Worm (Caenorhabditis elegans) whole organism, midembryonic: ENCODE measurements around the gene exos-9.

Experiments
- T22C8.4 ChIP-seq: fragments of 200-800 bp; sonication (Bioruptor generic); IDR thresholded peaks from 2 replicates; pipeline ENCODE4 v1.3.6; 2022; ENCODE audit warnings: missing genetic modification characterization, missing compliant biosample characterization
- cog-1 ChIP-seq: sonication (generic microtip); optimal IDR thresholded peaks from 2 replicates; lab custom pipeline; 2016; ENCODE audit warnings: missing genetic modification characterization, missing compliant biosample characterization
- flt-1 ChIP-seq: fragments of 200-800 bp; sonication (Bioruptor generic); IDR thresholded peaks from 2 replicates; pipeline ENCODE4 v1.3.6; 2022; ENCODE audit warnings: missing genetic modification characterization, missing compliant biosample characterization
- klf-2 ChIP-seq: fragments of 200-800 bp; sonication (Bioruptor generic); conservative IDR thresholded peaks from 2 replicates; pipeline ENCODE4 v1.3.6; 2022; ENCODE audit warnings: missing genetic modification reagents, missing genetic modification characterization, missing compliant biosample characterization
- med-1 ChIP-seq: sonication (generic microtip); optimal IDR thresholded peaks from 2 replicates; lab custom pipeline; 2017; ENCODE audit warnings: missing genetic modification characterization, mild to moderate bottlenecking, missing compliant biosample characterization, antibody characterized with exemption, missing genetic modification reagents; ENCODE audit not compliant: insufficient read depth
- ref-1 ChIP-seq: fragments of 200-800 bp; sonication (Bioruptor generic); conservative IDR thresholded peaks from 2 replicates; pipeline ENCODE4 v1.3.6; 2022; ENCODE audit warnings: missing genetic modification reagents, missing genetic modification characterization, missing compliant biosample characterization
- tab-1 ChIP-seq: fragments of 200-800 bp; sonication (Bioruptor generic); IDR thresholded peaks from 2 replicates; pipeline ENCODE4 v1.3.6; 2022; ENCODE audit warnings: missing genetic modification characterization, missing compliant biosample characterization
- ztf-23 ChIP-seq: fragments of 200-800 bp; sonication (Bioruptor generic); IDR thresholded peaks from 2 replicates; pipeline ENCODE4 v1.3.6; 2022; ENCODE audit warnings: missing genetic modification reagents, missing genetic modification characterization, missing compliant biosample characterization
- ztf-29 ChIP-seq: fragments of 200-800 bp; sonication (Bioruptor generic); IDR thresholded peaks from 2 replicates; pipeline ENCODE4 v1.3.6; 2022; ENCODE audit warnings: missing genetic modification reagents, missing genetic modification characterization, missing compliant biosample characterization

Gene exos-9

DNA sequence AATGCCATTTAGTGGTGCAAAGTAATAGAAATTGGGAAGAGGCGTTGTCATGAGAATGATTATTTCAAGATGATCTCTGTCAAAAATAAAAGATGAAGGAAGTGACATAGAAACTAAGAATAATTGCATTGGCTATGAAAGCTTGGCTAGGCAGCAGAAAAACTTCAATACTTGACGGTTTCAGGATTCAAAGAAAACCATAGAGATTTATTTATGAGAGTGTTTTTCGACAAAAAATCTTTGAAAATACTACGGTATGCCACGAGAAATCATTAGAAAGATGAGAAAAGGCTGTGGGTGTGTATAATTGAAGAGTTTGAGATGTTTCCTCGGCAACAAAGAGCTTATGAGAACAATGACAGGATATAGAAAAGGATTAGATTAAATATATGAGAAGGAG is 12.4 kb downstream of the exos-9 start, which contains the start of gene F37C12.14:
Gene F37C12.14, minus strand, starts transcription at position 101 of the 400 bp plus-strand sequence.
- no peak for TF ChIP-seq ztf-29 (GFP tag; lab: Robert Waterston, UW)
- no peak for TF ChIP-seq cog-1 (tag; lab: Kevin White, UChicago)
- TF ChIP-seq ref-1, result no peak
- TF ChIP-seq tab-1 (GFP tag; lab: Robert Waterston, UW), result no peak
- no peak for TF ChIP-seq flt-1 (GFP tag; lab: Robert Waterston, UW)
- no peak for TF ChIP-seq ztf-23
- TF ChIP-seq med-1, result no peak
- no peak for TF ChIP-seq klf-2 (GFP tag; lab: Robert Waterston, UW)
- no peak for TF ChIP-seq T22C8.4

DNA sequence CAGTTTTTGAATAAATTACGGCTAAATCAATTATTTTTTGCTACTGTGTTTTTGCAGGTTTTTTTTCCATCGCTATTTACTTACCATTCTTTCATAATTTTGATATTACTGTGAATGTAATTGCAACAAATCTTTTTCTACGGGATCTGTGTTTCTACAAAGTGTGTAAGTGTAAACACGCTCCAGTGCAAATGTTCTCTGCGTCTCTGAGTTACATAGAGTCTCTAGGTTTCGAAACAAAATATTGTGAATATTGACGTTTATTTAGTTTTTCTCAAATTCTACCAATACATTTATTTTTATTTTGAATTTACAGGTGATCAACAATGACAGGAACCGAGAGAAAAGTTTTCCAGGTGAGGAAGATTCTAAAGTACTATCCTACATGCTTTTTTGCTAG is 13.9 kb downstream of the exos-9 start, which contains the start of gene yju-2:
Gene yju-2, plus strand, starts transcription at position 315 of the 400 bp plus-strand sequence.
- TF ChIP-seq flt-1 (GFP tag; lab: Robert Waterston, UW), result no peak
- no peak for TF ChIP-seq cog-1 (tag; lab: Kevin White, UChicago)

DNA sequence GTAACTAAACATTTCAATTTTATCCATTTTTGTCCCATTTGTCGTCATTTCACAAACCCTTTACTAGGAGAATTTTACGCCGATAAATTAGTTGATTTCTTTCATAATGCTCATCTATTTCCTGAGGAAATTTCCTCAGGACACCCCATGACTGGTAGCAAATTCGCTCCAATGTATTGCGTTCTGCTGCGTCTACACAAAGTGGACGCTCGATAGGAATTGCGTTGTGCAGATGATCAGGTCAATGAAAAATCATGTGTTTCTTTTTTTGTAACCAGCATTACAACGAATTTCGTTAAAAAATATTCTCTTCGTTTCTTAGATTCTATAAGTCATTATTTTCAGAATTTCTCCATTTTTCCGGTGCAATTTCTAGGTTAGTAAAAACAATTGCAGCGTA is 16.1 kb downstream of the exos-9 start, which contains the start of gene epg-4:
Gene epg-4, plus strand, starts transcription at position 346 of the 400 bp plus-strand sequence.
- 0 out of 2 replicates have a peak, but pooled peaks have one; percentile 18 for TF ChIP-seq flt-1 (GFP tag; lab: Robert Waterston, UW)
- no peak for TF ChIP-seq med-1

DNA sequence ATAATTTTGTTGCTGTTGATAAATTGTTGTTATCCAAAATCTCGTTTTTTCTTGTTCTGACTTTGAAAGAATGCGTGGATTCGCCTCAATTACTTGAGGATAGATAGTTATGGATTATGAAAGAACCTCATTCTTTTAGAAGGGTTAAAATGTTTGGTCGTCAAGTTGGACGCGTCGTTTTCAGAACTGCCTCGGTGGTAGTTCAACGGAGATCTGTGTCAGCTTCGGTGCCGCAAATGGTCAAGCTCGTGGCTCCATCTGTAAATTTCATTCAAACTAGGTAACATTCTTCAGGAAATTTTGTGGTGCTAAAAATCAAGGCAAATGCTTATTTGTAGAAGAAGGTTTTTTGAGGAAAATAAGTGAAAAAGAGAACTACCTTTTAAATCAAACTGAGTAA is 17.3 kb downstream of the exos-9 start, which contains the start of gene ndab-2:
Gene ndab-2, plus strand, starts transcription at position 140 of the 400 bp plus-strand sequence.
- TF ChIP-seq ref-1 (no peak), klf-2 (GFP tag; lab: Robert Waterston, UW) (no peak), cog-1 (tag; lab: Kevin White, UChicago) (no peak), flt-1 (GFP tag; lab: Robert Waterston, UW) (no peak), tab-1 (GFP tag; lab: Robert Waterston, UW) (no peak), ztf-29 (GFP tag; lab: Robert Waterston, UW) (no peak), med-1 (no peak), ztf-23 (no peak), T22C8.4 (no peak)

DNA sequence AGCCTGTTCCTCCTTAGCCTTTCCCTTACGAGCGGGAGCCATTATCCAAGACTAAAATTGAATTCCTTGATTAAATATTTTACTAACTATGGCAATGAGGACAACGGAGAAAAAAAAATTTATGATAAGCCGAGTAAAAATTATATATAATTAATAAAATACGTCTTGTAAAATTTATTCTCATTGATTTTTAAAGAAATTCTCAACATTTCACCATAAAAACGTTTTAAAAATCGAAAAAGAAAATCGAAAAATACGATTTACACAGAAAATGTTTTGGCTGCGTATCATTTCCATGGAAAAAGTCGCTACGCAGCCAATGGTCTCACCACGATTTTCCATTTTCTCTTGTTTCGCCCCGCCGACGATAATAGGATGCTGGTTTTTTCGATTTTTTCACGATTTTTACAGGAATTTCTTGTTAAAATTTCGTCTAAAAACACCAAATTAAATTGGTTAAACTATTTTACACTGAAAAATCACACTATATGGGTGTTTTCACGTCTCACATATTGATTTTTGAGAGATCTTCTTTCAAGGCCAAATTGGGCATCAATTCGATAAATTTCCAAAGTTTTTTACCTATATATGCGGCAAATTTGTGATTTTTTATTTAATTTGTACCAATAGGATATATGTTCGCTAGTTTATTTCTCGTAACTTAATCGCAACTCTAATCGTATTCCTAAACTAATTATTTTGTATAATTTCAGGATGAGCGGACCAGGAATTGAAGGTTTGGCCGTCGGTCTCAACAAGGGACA is 18.2 kb downstream of the exos-9 start, which contains the start of the genes rps-14 and rpl-36:
Gene rps-14, minus strand, starts transcription at position 51 of the 764 bp plus-strand sequence.
Gene rpl-36, plus strand, starts transcription at position 714 of the 764 bp plus-strand sequence.
- TF ChIP-seq ztf-23 (peak; percentile 79), cog-1 (tag; lab: Kevin White, UChicago) (peak; percentile 76), flt-1 (GFP tag; lab: Robert Waterston, UW) (no peak)

DNA sequence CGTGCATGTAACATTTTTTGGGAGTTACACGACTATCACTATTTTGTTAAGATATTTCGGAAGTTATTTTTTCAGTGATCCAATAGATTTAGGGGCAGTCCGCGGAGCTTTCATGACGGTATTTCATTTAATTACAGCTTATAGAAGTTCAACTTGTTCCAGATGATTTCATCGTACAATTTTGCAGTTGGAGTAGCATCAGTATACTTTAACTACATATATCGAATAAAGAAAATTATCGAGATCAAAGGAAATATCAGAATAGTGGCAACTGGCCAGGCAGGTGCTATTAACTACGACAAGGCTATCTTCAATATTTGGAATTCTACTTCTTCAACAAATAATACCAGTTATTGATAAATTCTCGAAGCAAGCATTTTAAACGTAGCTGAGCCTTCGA is 19.4 kb downstream of the exos-9 start:
- no peak for TF ChIP-seq tab-1 (GFP tag; lab: Robert Waterston, UW)
- TF ChIP-seq cog-1 (tag; lab: Kevin White, UChicago), result no peak
- no peak for TF ChIP-seq ztf-29 (GFP tag; lab: Robert Waterston, UW)
- TF ChIP-seq ztf-23, result no peak
- TF ChIP-seq klf-2 (GFP tag; lab: Robert Waterston, UW), result no peak
- TF ChIP-seq flt-1 (GFP tag; lab: Robert Waterston, UW), result no peak

DNA sequence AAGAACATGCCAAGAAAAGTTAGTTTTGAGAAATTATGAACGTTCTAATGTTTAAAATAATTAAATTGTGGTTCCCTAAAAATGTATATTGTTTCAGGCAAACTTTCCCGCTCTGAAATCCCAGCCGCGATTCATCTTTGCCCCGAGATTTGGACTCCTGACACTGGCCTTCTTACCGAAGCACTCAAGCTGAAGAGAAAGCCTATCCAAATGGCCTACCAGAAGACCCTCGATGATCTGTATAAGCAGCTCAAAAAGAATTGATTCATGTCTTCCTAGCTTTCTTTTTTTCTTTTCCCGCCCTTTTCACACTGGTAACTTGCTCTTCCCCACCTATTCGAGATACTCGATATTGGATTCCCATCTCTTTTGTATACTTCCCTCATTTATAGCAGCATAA is 27.8 kb downstream of the exos-9 start:
- TF ChIP-seq klf-2 (GFP tag; lab: Robert Waterston, UW) (no peak), tab-1 (GFP tag; lab: Robert Waterston, UW) (no peak), med-1 (no peak), ref-1 (no peak), cog-1 (tag; lab: Kevin White, UChicago) (no peak), flt-1 (GFP tag; lab: Robert Waterston, UW) (no peak), T22C8.4 (no peak), ztf-29 (GFP tag; lab: Robert Waterston, UW) (no peak), ztf-23 (no peak)

DNA sequence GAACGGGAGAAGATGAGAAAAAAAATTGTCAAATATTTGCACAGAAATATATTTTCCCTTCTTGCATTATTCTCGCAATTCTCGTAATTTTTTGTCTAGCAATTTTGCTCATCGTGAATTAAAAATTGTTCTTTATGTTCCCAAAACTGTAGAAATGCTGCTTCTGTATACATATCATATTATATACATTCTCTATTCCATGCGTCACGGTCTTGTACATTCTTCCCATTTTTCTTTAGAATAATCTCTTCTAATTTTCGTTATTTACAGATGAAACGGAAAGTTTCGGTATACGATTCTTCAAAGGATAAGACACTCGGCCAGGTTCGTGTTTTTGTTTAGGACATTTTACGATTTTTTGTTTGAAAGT is 30.3 kb downstream of the exos-9 start, which contains the start of gene acs-4:
Gene acs-4, plus strand, starts transcription at position 271 of the 370 bp plus-strand sequence.
- TF ChIP-seq ref-1 (no peak), med-1 (no peak), cog-1 (tag; lab: Kevin White, UChicago) (no peak), klf-2 (GFP tag; lab: Robert Waterston, UW) (no peak), ztf-23 (no peak), flt-1 (GFP tag; lab: Robert Waterston, UW) (no peak), T22C8.4 (no peak), tab-1 (GFP tag; lab: Robert Waterston, UW) (no peak), ztf-29 (GFP tag; lab: Robert Waterston, UW) (no peak)

DNA sequence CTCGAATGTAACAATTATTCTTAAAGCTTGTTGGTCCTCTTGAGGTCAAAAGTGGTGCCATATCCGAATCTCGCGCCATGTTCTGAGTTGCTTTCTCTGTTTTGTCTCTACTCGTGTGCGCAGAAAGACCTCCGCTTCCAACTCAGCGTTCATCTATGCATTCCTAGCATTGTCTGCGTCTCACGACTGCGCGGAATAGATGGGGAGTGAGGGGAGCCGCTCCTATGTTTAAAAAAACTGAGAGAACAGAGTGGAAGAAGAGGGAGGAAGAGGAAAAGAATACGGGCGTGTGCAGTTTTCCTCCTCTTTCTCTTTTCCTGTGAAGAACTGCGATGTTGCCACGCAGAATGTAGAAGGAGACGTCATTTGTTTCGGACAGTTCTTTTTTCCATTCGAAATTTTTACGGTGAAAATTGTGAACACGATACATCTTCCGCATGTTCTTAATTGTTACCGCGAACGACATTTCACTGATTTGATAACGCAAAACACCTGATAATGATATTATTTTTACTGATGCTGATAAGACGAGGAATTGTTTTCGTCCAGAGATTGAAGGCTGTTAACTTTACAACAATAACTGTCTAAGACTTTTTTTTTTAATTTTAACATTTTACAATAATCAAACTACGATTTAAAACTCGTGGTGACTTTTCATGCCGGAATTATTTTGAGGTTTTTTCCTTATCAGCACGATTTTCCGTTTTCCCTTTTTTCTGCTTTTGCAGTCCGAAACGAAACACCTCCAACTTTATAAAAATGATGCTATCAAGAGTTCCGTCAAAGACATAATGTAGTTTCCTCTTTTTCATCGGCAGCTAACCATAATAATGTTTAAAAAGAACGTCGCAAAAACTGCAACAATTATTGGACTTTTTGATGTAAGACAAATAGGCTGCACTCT is 31.0 kb downstream of the exos-9 start:
- TF ChIP-seq flt-1 (GFP tag; lab: Robert Waterston, UW) (no peak), med-1 (no peak), ztf-29 (GFP tag; lab: Robert Waterston, UW) (no peak), klf-2 (GFP tag; lab: Robert Waterston, UW) (no peak), tab-1 (GFP tag; lab: Robert Waterston, UW) (no peak), ztf-23 (no peak), cog-1 (tag; lab: Kevin White, UChicago) (no peak), T22C8.4 (no peak), ref-1 (no peak)

DNA sequence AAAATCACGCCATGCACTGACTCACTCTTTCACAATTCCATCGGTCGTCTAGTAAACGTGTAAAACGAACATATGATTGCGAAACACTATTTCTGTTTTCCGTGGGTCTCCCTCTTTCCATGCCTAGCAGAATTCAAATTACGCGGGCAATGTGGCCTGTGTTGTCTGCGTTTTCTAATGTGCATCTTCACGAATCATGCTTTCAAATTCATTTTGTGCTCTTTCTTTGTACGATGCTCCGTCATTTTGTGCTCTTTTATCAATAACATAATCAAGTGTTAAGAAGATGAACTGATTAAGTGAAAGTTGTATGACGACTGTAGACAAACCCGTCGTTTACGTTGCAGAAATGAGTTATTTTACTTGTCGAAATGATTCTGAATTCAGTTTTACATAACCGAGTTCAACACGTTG is 32.0 kb downstream of the exos-9 start:
- no peak for TF ChIP-seq ref-1
- TF ChIP-seq ztf-23, result no peak
- TF ChIP-seq med-1, result no peak
- no peak for TF ChIP-seq ztf-29 (GFP tag; lab: Robert Waterston, UW)
- TF ChIP-seq T22C8.4, result no peak
- TF ChIP-seq tab-1 (GFP tag; lab: Robert Waterston, UW), result no peak
- no peak for TF ChIP-seq flt-1 (GFP tag; lab: Robert Waterston, UW)
- TF ChIP-seq klf-2 (GFP tag; lab: Robert Waterston, UW), result no peak
- no peak for TF ChIP-seq cog-1 (tag; lab: Kevin White, UChicago)
